Worm (Caenorhabditis elegans) whole organism, late embryonic: ENCODE measurements around the gene F11C7.2.

Experiments used
- C38D4.7 ChIP-seq: fragments of 200-800 bp; sonication (Bioruptor generic); optimal IDR thresholded peaks from 2 replicates; lab custom pipeline; 2018; ENCODE audit warnings: mild to moderate bottlenecking, missing genetic modification characterization, moderate library complexity, missing compliant biosample characterization
- ama-1 ChIP-seq: fragments of 150-350 bp; optimal IDR thresholded peaks from 2 replicates; lab custom pipeline; 2014
- fax-1 ChIP-seq: sonication (generic microtip); optimal IDR thresholded peaks from 2 replicates; lab custom pipeline; 2016; ENCODE audit warnings: missing genotype, missing genetic modification characterization, missing compliant biosample characterization
- pag-3 ChIP-seq: sonication (generic microtip); optimal IDR thresholded peaks from 2 replicates; lab custom pipeline; 2016; ENCODE audit warnings: missing compliant biosample characterization, missing genetic modification characterization, borderline replicate concordance

- no peak for TF ChIP-seq ama-1 (lab: Kevin White, UChicago)
- TF ChIP-seq pag-3: no peak
- TF ChIP-seq C38D4.7 (GFP tag; lab: Kevin White, UChicago): no peak
- no peak for TF ChIP-seq fax-1 (tag; lab: Kevin White, UChicago)
These were observed 30.1 kb downstream of the F11C7.2 start for ce11 chrX:17426712-17427111.
